Fruit fly (Drosophila melanogaster) whole organism, embryonic: Measurements from ENCODE around the gene Mst36Fb.

Experiments used
- CG12659 ChIP-seq: fragments of 200-800 bp; sonication (Bioruptor generic); optimal IDR thresholded peaks from 3 replicates; lab custom pipeline; 2017; ENCODE audit warnings: mild to moderate bottlenecking, missing biosample characterization, missing genetic modification reagents, missing genetic modification characterization
- CG7963 ChIP-seq: fragments of 200-800 bp; sonication (Bioruptor generic); IDR thresholded peaks from 3 replicates; pipeline ENCODE4 v1.3.6; 2022; ENCODE audit warnings: missing biosample characterization, missing genetic modification characterization; ENCODE audit not compliant: partially characterized antibody
- CG8290 ChIP-seq, 3 experiments: fragments of 200-800 bp; sonication (Bioruptor generic); optimal IDR thresholded peaks; 2 replicates each; lab custom pipeline; 2016 to 2019; ENCODE audit warnings: missing biosample characterization in 3 of 3, missing genetic modification characterization in 3 of 3, mild to moderate bottlenecking in 2 of 3, moderate library complexity in 1 of 3
- Rx ChIP-seq: fragments of 200-800 bp; sonication (Bioruptor generic); IDR thresholded peaks from 2 replicates; pipeline ENCODE4 v1.3.6; 2022; ENCODE audit warnings: missing biosample characterization, missing genetic modification characterization
- ci ChIP-seq: fragments of 200-800 bp; sonication (Bioruptor generic); IDR thresholded peaks from 3 replicates; pipeline ENCODE4 v1.3.6; 2022; ENCODE audit warnings: missing biosample characterization, missing genetic modification characterization
- gro ChIP-seq: fragments of 200-800 bp; sonication (Bioruptor generic); optimal IDR thresholded peaks from 2 replicates; lab custom pipeline; 2016; ENCODE audit warnings: missing biosample characterization, missing genetic modification characterization

The Mst36Fb gene

dm6 chr2L:18624362-18624761, 50.5 kb downstream of the Mst36Fb start (continued):
- TF ChIP-seq CG12659 (no peak), Rx (GFP tag; lab: Robert Waterston, UW) (no peak), CG7963 (GFP tag; lab: Robert Waterston, UW) (no peak)

DNA sequence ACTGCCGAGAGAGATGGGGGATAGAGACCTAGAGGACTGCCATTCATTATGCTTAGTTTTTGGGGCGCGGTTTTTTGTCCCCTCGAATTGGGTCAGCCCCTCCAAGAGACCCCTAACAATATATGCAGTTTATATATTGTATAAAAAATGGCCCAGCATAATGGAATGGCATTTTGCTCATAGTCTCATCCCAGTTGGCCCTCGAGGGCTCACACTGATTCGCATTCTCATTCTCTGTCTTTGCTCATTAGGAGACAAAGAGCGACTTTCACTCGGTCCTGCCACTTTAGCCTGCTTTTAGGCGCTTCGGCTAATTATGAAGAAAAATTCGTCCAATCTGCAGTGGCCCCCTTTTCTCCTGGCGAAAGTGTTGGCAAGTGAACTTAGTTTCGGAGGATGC, 51.5 kb downstream of the Mst36Fb start:
- TF ChIP-seq gro (GFP tag; lab: Kevin White, UChicago), result no peak
- TF ChIP-seq CG8290 (GFP tag; optimal IDR thresholded peaks at IDR 0.05; lab: Kevin White, UChicago), result no peak
- peak in 1 of 2 experiments; percentile 49 for TF ChIP-seq CG8290 (tag; optimal IDR thresholded peaks at IDR 0.05; lab: Kevin White, UChicago)
- 0 out of 3 replicates have a peak, but pooled peaks have one; percentile 25 for TF ChIP-seq ci (GFP tag; lab: Robert Waterston, UW)
- TF ChIP-seq, all 482 proteins: peak for 2
